Worm (Caenorhabditis elegans) whole organism, L2 larva: ENCODE results near the gene gpcp-1.

ENCODE experiments used
- ama-1 ChIP-seq: fragments of 150-350 bp; optimal IDR thresholded peaks from 2 replicates; lab custom pipeline; 2018; ENCODE audit warnings: inconsistent platforms
- ceh-82 ChIP-seq: fragments of 150-350 bp; optimal IDR thresholded peaks from 2 replicates; lab custom pipeline; 2014; ENCODE audit warnings: missing biosample characterization, missing genetic modification characterization
- dmd-4 ChIP-seq: sonication (generic microtip); optimal IDR thresholded peaks from 2 replicates; lab custom pipeline; 2017; ENCODE audit warnings: missing biosample characterization, missing genetic modification characterization
- egl-27 ChIP-seq: sonication (generic microtip); optimal IDR thresholded peaks from 3 replicates; lab custom pipeline; 2017; ENCODE audit warnings: missing biosample characterization, missing genetic modification reagents, missing genetic modification characterization
- fos-1 ChIP-seq: fragments of 150-350 bp; optimal IDR thresholded peaks from 2 replicates; lab custom pipeline; 2014; ENCODE audit warnings: missing biosample characterization, missing genetic modification characterization
- lin-39 ChIP-seq: fragments of 150-350 bp; optimal IDR thresholded peaks from 2 replicates; lab custom pipeline; 2014; ENCODE audit warnings: missing biosample characterization, missing genetic modification reagents, missing genetic modification characterization
- mab-5 ChIP-seq: fragments of 150-350 bp; optimal IDR thresholded peaks from 2 replicates; lab custom pipeline; 2014; ENCODE audit warnings: missing biosample characterization, missing genetic modification characterization
- nhr-25 ChIP-seq: fragments of 150-350 bp; sonication (generic microtip); optimal IDR thresholded peaks from 3 replicates; lab custom pipeline; 2014; ENCODE audit warnings: missing biosample characterization, missing genetic modification characterization
- skn-1 ChIP-seq: sonication (generic microtip); optimal IDR thresholded peaks from 2 replicates; lab custom pipeline; 2017; ENCODE audit warnings: missing biosample characterization, missing genetic modification characterization
- unc-62 ChIP-seq: fragments of 150-350 bp; optimal IDR thresholded peaks from 2 replicates; lab custom pipeline; 2014; ENCODE audit warnings: missing biosample characterization, missing genetic modification reagents, missing genetic modification characterization
- zag-1 ChIP-seq: fragments of 150-350 bp; optimal IDR thresholded peaks from 2 replicates; lab custom pipeline; 2014; ENCODE audit warnings: missing biosample characterization, missing genetic modification characterization
- ztf-11 ChIP-seq: sonication (generic microtip); optimal IDR thresholded peaks from 2 replicates; lab custom pipeline; 2017; ENCODE audit warnings: missing biosample characterization, missing genetic modification characterization

DNA sequence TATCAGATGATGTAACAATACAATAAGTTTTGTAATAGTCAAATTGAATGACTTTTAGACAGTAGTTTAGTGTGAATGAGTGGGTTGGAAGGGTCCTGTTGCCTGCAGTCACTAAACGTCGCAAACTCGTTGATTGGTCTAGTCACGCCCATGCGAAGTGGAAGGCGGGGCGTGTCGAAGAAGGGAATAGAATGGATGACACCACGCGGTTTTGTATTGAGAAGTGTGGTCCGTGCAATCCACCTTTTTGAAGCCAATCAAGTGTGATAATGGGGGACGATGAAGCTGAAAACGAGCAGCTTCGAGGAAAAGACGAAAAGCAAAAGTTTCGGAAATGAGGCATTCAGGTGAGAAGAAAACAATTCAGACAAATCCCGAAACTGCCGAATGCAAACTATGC lies 40.1 kb downstream of the gpcp-1 start, which contains the start of gene ceh-31:
- no peak for TF ChIP-seq skn-1 (tag; lab: Kevin White, UChicago)
- TF ChIP-seq unc-62 (GFP tag; lab: Kevin White, UChicago), result no peak
- no peak for TF ChIP-seq lin-39 (tag; lab: Kevin White, UChicago)
- TF ChIP-seq egl-27 (tag; lab: Kevin White, UChicago), result no peak
- no peak for TF ChIP-seq ceh-82 (tag; lab: Kevin White, UChicago)
- no peak for TF ChIP-seq fos-1 (tag; lab: Kevin White, UChicago)
- no peak for TF ChIP-seq mab-5 (tag; lab: Kevin White, UChicago)
- no peak for TF ChIP-seq ama-1
- TF ChIP-seq ztf-11, result no peak
- no peak for TF ChIP-seq zag-1 (tag; lab: Kevin White, UChicago)
- no peak for TF ChIP-seq nhr-25 (tag; lab: Kevin White, UChicago)
- no peak for TF ChIP-seq dmd-4
